Worm (Caenorhabditis elegans): ENCODE results near the gene F55G1.15.

DNA sequence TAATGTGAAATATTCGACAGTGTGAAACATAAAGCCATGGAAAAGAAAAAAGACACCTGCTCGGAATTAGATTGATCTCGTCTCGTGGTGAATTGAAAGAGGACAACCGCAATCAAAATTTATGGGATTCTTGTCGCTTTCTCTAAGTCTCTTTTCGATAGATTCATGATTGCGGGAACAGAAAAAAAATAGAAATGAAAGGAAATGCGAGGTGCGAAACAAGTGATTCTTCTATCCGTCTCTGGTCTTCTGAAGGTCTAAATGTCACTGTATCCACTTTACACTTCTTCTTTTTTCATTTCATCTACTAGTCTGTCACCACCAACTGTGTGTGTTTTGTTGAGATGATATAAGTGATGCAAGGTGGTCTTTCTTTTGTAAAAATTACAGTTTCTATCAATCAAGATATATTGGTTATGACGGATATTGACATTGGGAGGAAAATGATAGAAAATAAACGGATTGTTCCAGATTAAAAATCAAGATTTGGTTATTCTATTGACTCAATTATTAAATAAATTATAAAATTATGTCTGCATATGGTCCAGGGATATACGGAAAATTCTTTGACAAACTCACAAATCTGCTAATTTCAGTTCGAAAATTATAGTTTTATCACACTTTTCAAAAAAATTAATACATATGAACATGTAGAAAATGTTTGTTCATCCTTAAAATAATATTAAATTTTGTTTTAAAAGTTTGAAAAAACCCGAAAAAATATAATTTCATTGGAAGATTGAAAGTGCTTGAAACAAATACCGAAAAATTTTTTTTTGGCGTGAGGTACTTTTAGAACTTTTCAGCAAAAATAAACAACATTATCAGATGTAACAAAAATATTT is 29.2 kb upstream of the F55G1.15 start:
- TF ChIP-seq ceh-9 (tag; optimal IDR thresholded peaks at IDR 0.05), result no peak
- TF ChIP-seq pha-4 (tag; optimal IDR thresholded peaks at IDR 0.05), result no peak

Data from whole organism, late embryonic.